Fruit fly (Drosophila melanogaster): Measurements from ENCODE around the gene CG4839.

The CG4839 gene

DNA sequence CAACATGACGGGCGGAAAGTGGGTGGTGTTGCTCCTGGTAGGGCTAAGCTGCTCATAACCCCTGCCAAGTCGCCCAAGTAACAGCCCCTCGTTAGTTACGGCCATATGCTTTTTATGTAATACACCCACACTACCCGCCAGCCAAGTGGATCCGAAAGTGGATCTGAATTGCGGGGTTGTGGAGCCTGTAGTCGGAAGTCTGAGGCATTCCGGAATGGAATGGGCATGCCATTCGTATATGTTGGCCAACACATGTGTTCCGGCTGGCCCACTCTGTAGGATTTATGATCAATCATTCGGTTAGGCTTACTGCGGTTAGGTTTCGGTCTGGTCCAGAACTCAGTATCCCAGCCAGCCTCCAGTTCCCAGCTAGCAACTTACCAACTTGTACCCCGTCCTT lies 48.4 kb upstream of the CG4839 start:
- TF ChIP-seq CG8319 (GFP tag; optimal IDR thresholded peaks at IDR 0.05) (no peak), CG11902 (GFP tag; optimal IDR thresholded peaks at IDR 0.05) (no peak), achi (GFP tag; optimal IDR thresholded peaks at IDR 0.05) (no peak), dsx (GFP tag; optimal IDR thresholded peaks at IDR 0.05; ENCODE audit: poor library complexity, severe bottlenecking) (no peak), Lpt (GFP tag; optimal IDR thresholded peaks at IDR 0.05) (no peak), CG34406 (GFP tag; optimal IDR thresholded peaks at IDR 0.05) (no peak), fd59A (GFP tag; optimal IDR thresholded peaks at IDR 0.05) (no peak), Ets21C (GFP tag; optimal IDR thresholded peaks at IDR 0.05) (no peak), CG3032 (tag; optimal IDR thresholded peaks at IDR 0.05) (no peak), CG6854 (GFP tag; optimal IDR thresholded peaks at IDR 0.05) (no peak), CG6163 (GFP tag; IDR thresholded peaks at IDR 0.05) (no peak), Ets96B (tag; optimal IDR thresholded peaks at IDR 0.05) (no peak), CG6792 (GFP tag; optimal IDR thresholded peaks at IDR 0.05) (no peak)

DNA sequence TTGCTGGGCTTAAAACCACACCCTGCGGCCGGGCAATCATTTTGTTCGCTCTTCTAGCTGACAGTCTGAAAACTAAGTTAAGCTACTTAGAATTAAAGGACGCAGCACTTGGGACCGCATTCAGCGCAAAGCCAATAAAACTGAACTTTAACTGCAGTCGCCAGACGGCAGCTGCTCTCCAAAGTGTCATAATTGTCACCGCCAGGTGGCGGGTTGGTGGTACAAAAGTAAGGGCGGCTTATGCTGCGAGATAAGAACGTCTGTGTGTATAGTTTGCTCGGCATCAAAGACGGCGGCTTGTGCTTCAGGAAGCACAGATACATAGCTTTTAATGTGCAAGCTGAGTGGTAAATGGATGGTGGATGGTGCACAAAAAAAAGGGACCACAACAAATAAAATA lies 35.8 kb upstream of the CG4839 start:
- no peak for TF ChIP-seq CG11902 (GFP tag; optimal IDR thresholded peaks at IDR 0.05)
- no peak for TF ChIP-seq CG6276 (GFP tag; optimal IDR thresholded peaks at IDR 0.05)
- TF ChIP-seq CG3032 (tag; optimal IDR thresholded peaks at IDR 0.05), result no peak

DNA sequence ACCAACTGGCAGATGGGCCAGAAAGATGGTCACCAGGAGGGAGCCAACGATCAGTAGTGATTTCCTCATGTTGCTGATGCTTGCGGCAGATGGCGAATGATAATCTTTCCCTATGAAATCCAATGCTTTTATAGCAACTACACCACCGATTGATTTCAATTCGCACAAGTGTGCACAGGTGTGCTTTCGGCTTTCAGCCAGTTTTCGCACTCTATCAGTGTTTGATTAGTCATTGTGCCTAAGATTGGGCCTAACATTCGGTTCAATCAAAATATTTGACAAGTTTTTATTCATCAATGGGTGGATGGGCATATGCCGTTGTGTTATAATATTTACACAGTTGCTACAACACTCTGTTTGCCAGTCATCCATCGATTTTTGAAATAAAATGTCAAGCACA lies 21.9 kb upstream of the CG4839 start, which contains the start of gene CG13135:
TSS of gene CG13135 (minus strand) at position 101 of the 400 bp plus-strand sequence.
- no peak for TF ChIP-seq eg (GFP tag; IDR thresholded peaks at IDR 0.05)
- TF ChIP-seq Blimp-1 (GFP tag; optimal IDR thresholded peaks at IDR 0.05), result no peak
- no peak for TF ChIP-seq Smox (GFP tag; optimal IDR thresholded peaks at IDR 0.05)
- TF ChIP-seq CG3032 (tag; optimal IDR thresholded peaks at IDR 0.05), result no peak
- TF ChIP-seq CG8319 (GFP tag; optimal IDR thresholded peaks at IDR 0.05), result no peak
- no peak for TF ChIP-seq CG32006 (GFP tag; optimal IDR thresholded peaks at IDR 0.05)
- TF ChIP-seq esn (GFP tag; optimal IDR thresholded peaks at IDR 0.05), result no peak
- TF ChIP-seq CG34406 (GFP tag; optimal IDR thresholded peaks at IDR 0.05), result no peak
- TF ChIP-seq Ets96B (tag; optimal IDR thresholded peaks at IDR 0.05), result no peak
- no peak for TF ChIP-seq CG8119 (GFP tag; IDR thresholded peaks at IDR 0.05)

DNA sequence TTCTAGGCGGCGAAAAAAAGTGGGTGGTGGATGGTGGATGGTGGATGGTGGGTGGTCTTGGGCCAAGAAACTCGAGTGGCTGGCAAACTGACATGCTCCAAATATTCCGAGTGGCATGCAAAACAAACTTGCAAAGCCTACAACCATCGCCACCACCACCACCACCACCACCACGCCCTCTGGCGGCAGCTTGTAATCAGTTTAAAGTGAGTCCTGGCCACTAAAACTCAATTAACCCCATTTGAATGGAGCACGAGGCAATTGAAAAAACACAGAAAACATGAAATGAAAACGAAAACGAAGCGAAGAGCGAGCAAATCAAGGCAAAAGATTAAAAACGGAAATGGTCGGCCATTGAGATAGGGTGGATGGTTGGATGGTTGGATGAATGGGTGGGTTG lies 20.6 kb upstream of the CG4839 start:
- TF ChIP-seq CG3032 (tag; optimal IDR thresholded peaks at IDR 0.05), result no peak
- no peak for TF ChIP-seq CG16779 (tag; optimal IDR thresholded peaks at IDR 0.05)
- TF ChIP-seq CG11762 (GFP tag; optimal IDR thresholded peaks at IDR 0.05; ENCODE audit: insufficient read depth), result no peak
- no peak for TF ChIP-seq CG32006 (GFP tag; optimal IDR thresholded peaks at IDR 0.05)
- TF ChIP-seq Ets96B (tag; optimal IDR thresholded peaks at IDR 0.05), result no peak
- TF ChIP-seq CG6808 (GFP tag; optimal IDR thresholded peaks at IDR 0.05), result no peak
- TF ChIP-seq Smox (GFP tag; optimal IDR thresholded peaks at IDR 0.05), result no peak
- no peak for TF ChIP-seq topi (GFP tag; optimal IDR thresholded peaks at IDR 0.05)
- no peak for TF ChIP-seq lz (GFP tag; optimal IDR thresholded peaks at IDR 0.05)
- TF ChIP-seq dsx (GFP tag; optimal IDR thresholded peaks at IDR 0.05; ENCODE audit: poor library complexity, severe bottlenecking), result no peak
- TF ChIP-seq CG6276 (GFP tag; optimal IDR thresholded peaks at IDR 0.05), result no peak
- no peak for TF ChIP-seq CG11902 (GFP tag; optimal IDR thresholded peaks at IDR 0.05)
- TF ChIP-seq fkh (GFP tag; optimal IDR thresholded peaks at IDR 0.05), result no peak
- TF ChIP-seq fd85E (GFP tag; optimal IDR thresholded peaks at IDR 0.05), result no peak

DNA sequence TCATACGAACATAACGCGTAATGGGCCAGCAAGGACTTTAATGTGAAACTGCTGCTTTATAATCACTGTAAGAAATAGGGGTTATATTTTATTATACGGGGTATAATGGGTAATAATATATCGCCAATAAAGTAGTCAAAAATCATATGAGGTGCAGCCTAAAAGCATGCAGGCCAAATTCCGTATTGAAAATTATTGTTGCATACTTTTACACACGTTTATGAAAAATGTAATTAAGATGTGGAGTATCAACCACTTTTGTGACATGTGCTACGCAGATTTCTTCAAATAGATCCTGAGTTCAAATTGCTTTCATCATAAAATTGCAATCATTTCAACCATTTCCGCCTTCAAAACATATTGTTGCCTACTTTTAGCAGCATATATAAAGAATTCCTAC lies 13.8 kb upstream of the CG4839 start:
- TF ChIP-seq Blimp-1 (GFP tag; optimal IDR thresholded peaks at IDR 0.05), result no peak
- TF ChIP-seq CG11902 (GFP tag; optimal IDR thresholded peaks at IDR 0.05), result no peak
- TF ChIP-seq Hr4 (GFP tag; optimal IDR thresholded peaks at IDR 0.05), result no peak
- no peak for TF ChIP-seq Gug (GFP tag; IDR thresholded peaks at IDR 0.05)
- no peak for TF ChIP-seq Eip93F (GFP tag; optimal IDR thresholded peaks at IDR 0.05)
- no peak for TF ChIP-seq Sox15 (GFP tag; optimal IDR thresholded peaks at IDR 0.05)
- TF ChIP-seq Eip78C (GFP tag), result no peak
- no peak for TF ChIP-seq CG6163 (GFP tag; IDR thresholded peaks at IDR 0.05)
- TF ChIP-seq pdm3 (GFP tag; optimal IDR thresholded peaks at IDR 0.05), result no peak
- TF ChIP-seq vri (GFP tag; optimal IDR thresholded peaks at IDR 0.05), result no peak

Data from whole organism, prepupa.